Fruit fly (Drosophila melanogaster): ENCODE measurements around the gene tral.

Gene tral

dm6 chr3L:12564284-12564683 lies 49.4 kb downstream of the tral start:
- TF ChIP-seq Snoo (tag; optimal IDR thresholded peaks at IDR 0.05) (no peak), D1 (tag; optimal IDR thresholded peaks at IDR 0.05) (no peak), EcR (GFP tag; optimal IDR thresholded peaks at IDR 0.05) (no peak), CG17806 (tag; optimal IDR thresholded peaks at IDR 0.05) (no peak), CG12605 (GFP tag; IDR thresholded peaks at IDR 0.05) (no peak), CG4496 (GFP tag; IDR thresholded peaks at IDR 0.05) (no peak), Pif1B (GFP tag; optimal IDR thresholded peaks at IDR 0.05) (no peak), Ets98B (GFP tag; IDR thresholded peaks at IDR 0.05) (no peak), rn (GFP tag; IDR thresholded peaks at IDR 0.05) (no peak), CG8301 (tag; optimal IDR thresholded peaks at IDR 0.05) (no peak), CG10348 (GFP tag; IDR thresholded peaks at IDR 0.05) (no peak)

dm6 chr3L:12564979-12565378 lies 50.1 kb downstream of the tral start:
- TF ChIP-seq D1 (tag; optimal IDR thresholded peaks at IDR 0.05) = no peak

- no peak for TF ChIP-seq CG4496 (GFP tag; IDR thresholded peaks at IDR 0.05)
Measured at dm6 chr3L:12565422-12565821, 50.6 kb downstream of the tral start.

- no peak for TF ChIP-seq Pif1B (GFP tag; optimal IDR thresholded peaks at IDR 0.05)
- no peak for TF ChIP-seq CG14655 (GFP tag; optimal IDR thresholded peaks at IDR 0.05)
- TF ChIP-seq Pif1A (GFP tag; optimal IDR thresholded peaks at IDR 0.05) = no peak
- TF ChIP-seq CG34367 (tag; optimal IDR thresholded peaks at IDR 0.05) = no peak
- TF ChIP-seq CG4496 (GFP tag; IDR thresholded peaks at IDR 0.05) = no peak
- no peak for TF ChIP-seq Snoo (tag; optimal IDR thresholded peaks at IDR 0.05)
Measured at dm6 chr3L:12566065-12566730, 51.3 kb downstream of the tral start.
